Fruit fly (Drosophila melanogaster) S2 (cell line): ENCODE results near the gene CG42395.

ENCODE experiments used
- CG8478 ChIP-seq: fragments of >200 bp; optimal IDR thresholded peaks from 2 replicates; lab custom pipeline; 2018
- CTCF ChIP-seq, 2 experiments: fragments of >200 bp; optimal IDR thresholded peaks; 2 replicates each; lab custom pipeline; 2018

dm6 chrX:9598106-9598505 is 22.1 kb upstream of the CG42395 start:
- TF ChIP-seq CG8478 (no peak), CTCF (optimal IDR thresholded peaks at IDR 0.05; lab: Kevin White, UChicago) (no peak)
